Worm (Caenorhabditis elegans) whole organism, mixed stage, embryonic: ENCODE results near the gene cutl-26.

Experiments used
- bed-3 ChIP-seq: fragments of 200-800 bp; sonication (Bioruptor generic); optimal IDR thresholded peaks from 3 replicates; lab custom pipeline; 2018; ENCODE audit warnings: mild to moderate bottlenecking, missing genetic modification characterization, moderate library complexity, missing compliant biosample characterization
- nhr-237 ChIP-seq: fragments of 150-350 bp; optimal IDR thresholded peaks from 2 replicates; lab custom pipeline; 2014; ENCODE audit warnings: missing biosample characterization, missing genetic modification characterization
- pha-4 ChIP-seq: fragments of 150-350 bp; optimal IDR thresholded peaks from 2 replicates; lab custom pipeline; 2018; ENCODE audit warnings: missing biosample characterization, missing genetic modification reagents, missing genetic modification characterization
- snpc-4 ChIP-seq: fragments of 150-350 bp; optimal IDR thresholded peaks from 2 replicates; lab custom pipeline; 2014; ENCODE audit warnings: missing biosample characterization, missing genetic modification characterization
- unc-120 ChIP-seq: sonication (generic microtip); optimal IDR thresholded peaks from 2 replicates; lab custom pipeline; 2017; ENCODE audit warnings: missing genetic modification characterization, missing compliant biosample characterization; ENCODE audit not compliant: poor library complexity, severe bottlenecking

DNA sequence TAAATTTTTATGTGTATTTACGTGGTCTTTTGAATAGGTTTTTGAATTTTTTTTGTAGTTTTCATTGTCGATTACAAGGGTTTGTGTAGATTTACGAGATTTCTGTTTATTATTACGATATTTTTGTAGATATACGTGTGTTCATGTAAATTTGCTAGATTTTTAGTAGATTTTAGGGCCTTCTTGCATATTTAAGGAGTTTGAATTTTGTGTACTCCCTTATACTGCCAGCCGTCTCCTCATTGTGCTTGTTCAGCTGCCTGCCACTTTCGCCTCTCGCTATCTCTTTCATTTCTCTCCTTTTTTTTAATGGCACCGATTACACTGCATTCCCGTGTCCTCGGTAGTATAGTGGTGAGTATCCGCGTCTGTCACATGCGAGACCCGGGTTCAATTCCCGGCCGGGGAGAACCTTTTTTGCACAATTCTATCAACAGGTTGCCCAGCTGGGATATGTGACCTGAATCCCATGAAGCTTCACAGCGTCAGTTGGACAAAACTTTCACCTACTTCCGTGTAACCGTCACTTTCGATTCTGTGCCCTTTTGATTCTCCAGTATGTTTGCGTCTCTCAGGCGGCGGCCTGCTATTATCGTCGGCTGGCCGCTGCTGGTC lies 24.7 kb downstream of the cutl-26 start:
- TF ChIP-seq nhr-237 (tag; lab: Kevin White, UChicago), result no peak
- TF ChIP-seq pha-4, result no peak
- TF ChIP-seq unc-120 (tag; lab: Kevin White, UChicago), result peak; percentile 89
- no peak for TF ChIP-seq snpc-4
- peak; percentile 60 for TF ChIP-seq bed-3
